In genomic region chr2L:7194351-7195037, dm6 we compare ENCODE assay signal across 1 fruit fly cellular context.
TF ChIP-seq lines count a peak whose summit lies in the region.

TSS of gene CG4497 (minus strand) at chr2L:7194588.

TF ChIP-seq in whole organism, embryonic, 481 proteins besides CTCF, POLR2A, EP300 and RAD21 (continued from another document and continues in another):
- TF ChIP-seq CG12769 (tag; optimal IDR thresholded peaks at IDR 0.05; lab: Kevin White, UChicago) (peak; percentile 92), unc-4 (GFP tag; IDR thresholded peaks at IDR 0.05; lab: Robert Waterston, UW; ENCODE audit: partially characterized antibody) (peak; percentile 54), CG3995 (GFP tag; optimal IDR thresholded peaks at IDR 0.05; lab: Kevin White, UChicago) (peak; percentile 64), Bdp1 (GFP tag; optimal IDR thresholded peaks at IDR 0.05; lab: Kevin White, UChicago) (peak; percentile 91), CG4707 (GFP tag; optimal IDR thresholded peaks at IDR 0.05; lab: Kevin White, UChicago) (peak; percentile 4), br (optimal IDR thresholded peaks at IDR 0.05; lab: Kevin White, UChicago) (no peak), pum (GFP tag; optimal IDR thresholded peaks at IDR 0.05; lab: Kevin White, UChicago) (peak; percentile 95), peb (GFP tag; IDR thresholded peaks at IDR 0.05; lab: Robert Waterston, UW) (peak; percentile 89), CG4282 (GFP tag; optimal IDR thresholded peaks at IDR 0.05; lab: Kevin White, UChicago) (peak; percentile 96), fd64A (GFP tag; optimal IDR thresholded peaks at IDR 0.05; lab: Kevin White, UChicago) (peak; percentile 40), CG1647 (GFP tag; optimal IDR thresholded peaks at IDR 0.05; lab: Kevin White, UChicago) (peak; percentile 96), CG12942 (GFP tag; optimal IDR thresholded peaks at IDR 0.05; lab: Kevin White, UChicago) (peak; percentile 94), dmrt11E (tag; optimal IDR thresholded peaks at IDR 0.05; lab: Kevin White, UChicago) (peak; percentile 90), CG11504 (tag; optimal IDR thresholded peaks at IDR 0.05; lab: Kevin White, UChicago) (peak; percentile 89), CG2678 (tag; optimal IDR thresholded peaks at IDR 0.05; lab: Kevin White, UChicago) (peak; percentile 88), CG6813 (GFP tag; optimal IDR thresholded peaks at IDR 0.05; lab: Kevin White, UChicago) (peak; percentile 26), CG16815 (GFP tag; optimal IDR thresholded peaks at IDR 0.05; lab: Kevin White, UChicago) (peak; percentile 93), hkb (optimal IDR thresholded peaks at IDR 0.05; lab: Kevin White, UChicago) (peak; percentile 94), hkb (GFP tag; IDR thresholded peaks at IDR 0.05; lab: Robert Waterston, UW) (peak; percentile 85), CG8281 (tag; optimal IDR thresholded peaks at IDR 0.05; lab: Kevin White, UChicago) (peak; percentile 53), dan (GFP tag; IDR thresholded peaks at IDR 0.05; lab: Robert Waterston, UW) (peak; percentile 87), CG30020 (tag; optimal IDR thresholded peaks at IDR 0.05; lab: Kevin White, UChicago) (peak; percentile 68), CG3065 (GFP tag; optimal IDR thresholded peaks at IDR 0.05; lab: Kevin White, UChicago) (peak; percentile 72), emc (GFP tag; optimal IDR thresholded peaks at IDR 0.05; lab: Kevin White, UChicago) (peak; percentile 90), zfh2 (GFP tag; optimal IDR thresholded peaks at IDR 0.05; lab: Kevin White, UChicago) (peak; percentile 98), CG11398 (GFP tag; optimal IDR thresholded peaks at IDR 0.05; lab: Kevin White, UChicago) (peak; percentile 84), odd (GFP tag; optimal IDR thresholded peaks at IDR 0.05; lab: Kevin White, UChicago) (peak; percentile 44), tap (tag; optimal IDR thresholded peaks at IDR 0.05; lab: Kevin White, UChicago) (peak; percentile 59), zfh1 (GFP tag; IDR thresholded peaks at IDR 0.05; lab: Robert Waterston, UW) (peak; percentile 92), Dad (GFP tag; optimal IDR thresholded peaks at IDR 0.05; lab: Kevin White, UChicago) (peak; percentile 95), CG1233 (GFP tag; optimal IDR thresholded peaks at IDR 0.05; lab: Kevin White, UChicago) (peak; percentile 75), Hand (GFP tag; optimal IDR thresholded peaks at IDR 0.05; lab: Kevin White, UChicago) (peak; percentile 9), MBD-R2 (GFP tag; IDR thresholded peaks at IDR 0.05; lab: Robert Waterston, UW) (peak; percentile 93), Abd-B (GFP tag; optimal IDR thresholded peaks at IDR 0.05; lab: Kevin White, UChicago) (peak; percentile 95), CG7786 (GFP tag; optimal IDR thresholded peaks at IDR 0.05; lab: Kevin White, UChicago) (peak; percentile 97), tin (GFP tag; optimal IDR thresholded peaks at IDR 0.05; lab: Kevin White, UChicago) (peak; percentile 96), pnt (GFP tag; optimal IDR thresholded peaks at IDR 0.05; lab: Kevin White, UChicago) (peak; percentile 96), CG12299 (tag; optimal IDR thresholded peaks at IDR 0.05; lab: Kevin White, UChicago) (peak; percentile 61), Optix (GFP tag; IDR thresholded peaks at IDR 0.05; lab: Robert Waterston, UW) (peak; percentile 97), az2 (GFP tag; optimal IDR thresholded peaks at IDR 0.05; lab: Kevin White, UChicago) (peak; percentile 90), crc (GFP tag; optimal IDR thresholded peaks at IDR 0.05; lab: Kevin White, UChicago) (peak; percentile 58), sens (GFP tag; lab: Kevin White, UChicago) (peak; percentile 99), CG8290 (GFP tag; optimal IDR thresholded peaks at IDR 0.05; lab: Kevin White, UChicago) (peak; percentile 74), CG8290 (tag; optimal IDR thresholded peaks at IDR 0.05; lab: Kevin White, UChicago) (peak; percentile 52 to 90), pb (GFP tag; optimal IDR thresholded peaks at IDR 0.05; lab: Kevin White, UChicago) (peak; percentile 93), Ets97D (GFP tag; optimal IDR thresholded peaks at IDR 0.05; lab: Kevin White, UChicago) (peak; percentile 93), MESR4 (GFP tag; optimal IDR thresholded peaks at IDR 0.05; lab: Kevin White, UChicago) (peak; percentile 40), CG15073 (GFP tag; optimal IDR thresholded peaks at IDR 0.05; lab: Kevin White, UChicago) (peak; percentile 34), Hmx (GFP tag; optimal IDR thresholded peaks at IDR 0.05; lab: Kevin White, UChicago) (peak; percentile 81), klu (GFP tag; IDR thresholded peaks at IDR 0.05; lab: Robert Waterston, UW) (peak; percentile 96), salm (tag; optimal IDR thresholded peaks at IDR 0.05; lab: Kevin White, UChicago) (no peak), CG7987 (GFP tag; optimal IDR thresholded peaks at IDR 0.05; lab: Kevin White, UChicago) (peak; percentile 78), chn (GFP tag; optimal IDR thresholded peaks at IDR 0.05; lab: Kevin White, UChicago) (peak; percentile 95), lola (GFP tag; optimal IDR thresholded peaks at IDR 0.05; lab: Kevin White, UChicago) (peak in 1 of 3 experiments; percentile 93), CkIIα-i1 (GFP tag; IDR thresholded peaks at IDR 0.05; lab: Robert Waterston, UW) (peak; percentile 77), CG14667 (GFP tag; IDR thresholded peaks at IDR 0.05; lab: Robert Waterston, UW) (peak; percentile 84), Bteb2 (GFP tag; optimal IDR thresholded peaks at IDR 0.05; lab: Kevin White, UChicago) (peak; percentile 95), ind (GFP tag; optimal IDR thresholded peaks at IDR 0.05; lab: Kevin White, UChicago) (peak; percentile 95), schlank (tag; optimal IDR thresholded peaks at IDR 0.05; lab: Kevin White, UChicago) (peak; percentile 64), NC2α (GFP tag; optimal IDR thresholded peaks at IDR 0.05; lab: Kevin White, UChicago) (peak; percentile 88), Eip74EF (GFP tag; optimal IDR thresholded peaks at IDR 0.05; lab: Kevin White, UChicago) (peak in 1 of 2 experiments; percentile 6), Sox100B (GFP tag; optimal IDR thresholded peaks at IDR 0.05; lab: Kevin White, UChicago) (peak; percentile 78), CG10209 (GFP tag; optimal IDR thresholded peaks at IDR 0.05; lab: Kevin White, UChicago) (peak; percentile 89), CG4360 (GFP tag; IDR thresholded peaks at IDR 0.05; lab: Robert Waterston, UW) (peak; percentile 36; the same call in 1 of the 2 replicates), p53 (GFP tag; optimal IDR thresholded peaks at IDR 0.05; lab: Kevin White, UChicago) (peak; percentile 88), CG43689 (GFP tag; IDR thresholded peaks at IDR 0.05; lab: Robert Waterston, UW) (peak; percentile 84), CG10565 (GFP tag; optimal IDR thresholded peaks at IDR 0.05; lab: Kevin White, UChicago) (peak; percentile 48), CG30403 (GFP tag; optimal IDR thresholded peaks at IDR 0.05; lab: Kevin White, UChicago) (peak; percentile 97), CG9932 (GFP tag; IDR thresholded peaks at IDR 0.05; lab: Robert Waterston, UW) (peak; percentile 98), wek (GFP tag; optimal IDR thresholded peaks at IDR 0.05; lab: Kevin White, UChicago) (no peak), bcd (GFP tag; optimal IDR thresholded peaks at IDR 0.05; lab: Kevin White, UChicago) (peak; percentile 91), CG31224 (GFP tag; IDR thresholded peaks at IDR 0.05; lab: Robert Waterston, UW) (peak; percentile 83), CG31388 (GFP tag; optimal IDR thresholded peaks at IDR 0.05; lab: Kevin White, UChicago) (peak; percentile 81), Asciz (GFP tag; optimal IDR thresholded peaks at IDR 0.05; lab: Kevin White, UChicago) (peak; percentile 45), MTF-1 (GFP tag; optimal IDR thresholded peaks at IDR 0.05; lab: Kevin White, UChicago; ENCODE audit: borderline replicate concordance) (peak; percentile 1), lbe (GFP tag; optimal IDR thresholded peaks at IDR 0.05; lab: Kevin White, UChicago) (peak; percentile 84), CG1603 (tag; optimal IDR thresholded peaks at IDR 0.05; lab: Kevin White, UChicago) (peak; percentile 95), cas (GFP tag; IDR thresholded peaks at IDR 0.05; lab: Robert Waterston, UW) (peak; percentile 62; the same call in 1 of the 2 replicates), CG11085 (GFP tag; IDR thresholded peaks at IDR 0.05; lab: Robert Waterston, UW) (peak; percentile 66), crol (GFP tag; IDR thresholded peaks at IDR 0.05; lab: Robert Waterston, UW) (no peak; the same call in 1 of the 2 replicates), CG6791 (GFP tag; IDR thresholded peaks at IDR 0.05; lab: Robert Waterston, UW; ENCODE audit: partially characterized antibody) (peak; percentile 76; the same call in 1 of the 3 replicates), CG16779 (GFP tag; IDR thresholded peaks at IDR 0.05; lab: Robert Waterston, UW) (peak; percentile 85), Antp (GFP tag; optimal IDR thresholded peaks at IDR 0.05; lab: Kevin White, UChicago) (peak; percentile 96), CG3163 (GFP tag; optimal IDR thresholded peaks at IDR 0.05; lab: Kevin White, UChicago) (peak; percentile 85), CG7745 (tag; optimal IDR thresholded peaks at IDR 0.05; lab: Kevin White, UChicago) (no peak), Xrp1 (GFP tag; IDR thresholded peaks at IDR 0.05; lab: Robert Waterston, UW) (peak; percentile 96), HmgD (GFP tag; optimal IDR thresholded peaks at IDR 0.05; lab: Kevin White, UChicago) (peak; percentile 92), Myb (GFP tag; optimal IDR thresholded peaks at IDR 0.05; lab: Kevin White, UChicago) (peak; percentile 88), PHDP (tag; optimal IDR thresholded peaks at IDR 0.05; lab: Kevin White, UChicago) (peak; percentile 89), nau (GFP tag; optimal IDR thresholded peaks at IDR 0.05; lab: Kevin White, UChicago) (peak; percentile 66), hbn (GFP tag; IDR thresholded peaks at IDR 0.05; lab: Robert Waterston, UW; ENCODE audit: partially characterized antibody) (peak; percentile 50), H2.0 (GFP tag; IDR thresholded peaks at IDR 0.05; lab: Robert Waterston, UW) (peak; percentile 95), Pdp1 (GFP tag; optimal IDR thresholded peaks at IDR 0.05; lab: Kevin White, UChicago) (peak; percentile 87 to 95), Lpt (GFP tag; optimal IDR thresholded peaks at IDR 0.05; lab: Kevin White, UChicago) (no peak), sisA (GFP tag; IDR thresholded peaks at IDR 0.05; lab: Robert Waterston, UW) (peak; percentile 98), CG10366 (GFP tag; IDR thresholded peaks at IDR 0.05; lab: Robert Waterston, UW) (peak; percentile 94), YL-1 (GFP tag; optimal IDR thresholded peaks at IDR 0.05; lab: Kevin White, UChicago) (peak; percentile 70), bbx (GFP tag; IDR thresholded peaks at IDR 0.05; lab: Robert Waterston, UW; ENCODE audit: partially characterized antibody) (0 out of 2 replicates have a peak, but pooled peaks have one; percentile 44), Dp (GFP tag; optimal IDR thresholded peaks at IDR 0.05; lab: Kevin White, UChicago) (peak; percentile 90), unpg (GFP tag; optimal IDR thresholded peaks at IDR 0.05; lab: Kevin White, UChicago) (peak; percentile 88), jigr1 (GFP tag; IDR thresholded peaks at IDR 0.05; lab: Robert Waterston, UW) (peak; percentile 91), disco-r (GFP tag; optimal IDR thresholded peaks at IDR 0.05; lab: Kevin White, UChicago) (peak; percentile 90), rib (GFP tag; IDR thresholded peaks at IDR 0.05; lab: Robert Waterston, UW) (peak; percentile 89), CG10543 (GFP tag; optimal IDR thresholded peaks at IDR 0.05; lab: Kevin White, UChicago) (peak; percentile 87), lmd (GFP tag; IDR thresholded peaks at IDR 0.05; lab: Robert Waterston, UW) (peak; percentile 98), Rx (GFP tag; IDR thresholded peaks at IDR 0.05; lab: Robert Waterston, UW) (peak; percentile 89), wdn (GFP tag; IDR thresholded peaks at IDR 0.05; lab: Robert Waterston, UW) (peak; percentile 89), crp (GFP tag; optimal IDR thresholded peaks at IDR 0.05; lab: Kevin White, UChicago) (peak; percentile 7 to 83), CG11456 (GFP tag; IDR thresholded peaks at IDR 0.05; lab: Robert Waterston, UW) (peak; percentile 91), Dref (GFP tag; IDR thresholded peaks at IDR 0.05; lab: Robert Waterston, UW) (peak; percentile 43), en (GFP tag; optimal IDR thresholded peaks at IDR 0.05; lab: Kevin White, UChicago) (peak; percentile 86), dimm (GFP tag; IDR thresholded peaks at IDR 0.05; lab: Robert Waterston, UW) (peak; percentile 81), CG2129 (GFP tag; IDR thresholded peaks at IDR 0.05; lab: Robert Waterston, UW; ENCODE audit: partially characterized antibody) (no peak), CG11695 (GFP tag; IDR thresholded peaks at IDR 0.05; lab: Robert Waterston, UW) (peak; percentile 89), CG9817 (tag; optimal IDR thresholded peaks at IDR 0.05; lab: Kevin White, UChicago) (peak; percentile 95), CG11723 (GFP tag; optimal IDR thresholded peaks at IDR 0.05; lab: Kevin White, UChicago) (peak; percentile 83), CG9797 (GFP tag; optimal IDR thresholded peaks at IDR 0.05; lab: Kevin White, UChicago) (peak; percentile 52), tgo (GFP tag; IDR thresholded peaks at IDR 0.05; lab: Robert Waterston, UW) (peak; percentile 96), mld (GFP tag; IDR thresholded peaks at IDR 0.05; lab: Robert Waterston, UW; ENCODE audit: partially characterized antibody) (no peak), CG3281 (GFP tag; optimal IDR thresholded peaks at IDR 0.05; lab: Kevin White, UChicago) (peak; percentile 82), CG31441 (GFP tag; IDR thresholded peaks at IDR 0.05; lab: Robert Waterston, UW) (peak; percentile 81), CG7963 (GFP tag; IDR thresholded peaks at IDR 0.05; lab: Robert Waterston, UW; ENCODE audit: partially characterized antibody) (peak; percentile 79; the same call in 2 of the 3 replicates), Doc3 (GFP tag; IDR thresholded peaks at IDR 0.05; lab: Robert Waterston, UW; ENCODE audit: partially characterized antibody) (0 out of 3 replicates have a peak, but pooled peaks have one; percentile 37), sqz (GFP tag; optimal IDR thresholded peaks at IDR 0.05; lab: Kevin White, UChicago) (peak; percentile 63), zf30C (GFP tag; optimal IDR thresholded peaks at IDR 0.05; lab: Kevin White, UChicago) (no peak), slou (GFP tag; optimal IDR thresholded peaks at IDR 0.05; lab: Kevin White, UChicago) (peak; percentile 93), Lim3 (GFP tag; IDR thresholded peaks at IDR 0.05; lab: Robert Waterston, UW) (peak; percentile 78), gsb-n (tag; optimal IDR thresholded peaks at IDR 0.05; lab: Kevin White, UChicago) (peak; percentile 52), da (GFP tag; optimal IDR thresholded peaks at IDR 0.05; lab: Kevin White, UChicago) (peak; percentile 91)
